Fruit fly (Drosophila melanogaster) whole organism, wandering third instar larva: ENCODE measurements around the gene MtnA.
A peak's percentile ranks its signal among the peaks of the same experiment; 100 is the strongest.

ENCODE experiments used
- Abd-B ChIP-seq: fragments of >200 bp; optimal IDR thresholded peaks from 2 replicates; lab custom pipeline; 2017; ENCODE audit warnings: missing biosample characterization, missing genetic modification characterization
- CG32264 ChIP-seq: fragments of 200-800 bp; sonication (Bioruptor generic); optimal IDR thresholded peaks from 2 replicates; lab custom pipeline; 2016; ENCODE audit warnings: missing biosample characterization, missing genetic modification characterization
- CG9705 ChIP-seq: fragments of 200-800 bp; sonication (Bioruptor generic); optimal IDR thresholded peaks from 2 replicates; lab custom pipeline; 2018; ENCODE audit warnings: missing biosample characterization, mild to moderate bottlenecking, missing genetic modification characterization
- CrebA ChIP-seq: fragments of 200-800 bp; sonication (Bioruptor generic); optimal IDR thresholded peaks from 2 replicates; lab custom pipeline; 2016; ENCODE audit warnings: missing biosample characterization, mild to moderate bottlenecking, missing genetic modification characterization, borderline replicate concordance
- Dfd ChIP-seq: fragments of >200 bp; optimal IDR thresholded peaks from 2 replicates; lab custom pipeline; 2017; ENCODE audit warnings: missing biosample characterization, missing genetic modification characterization
- Dif ChIP-seq: fragments of 200-275, 200-300 bp; sonication (Bioruptor generic); optimal IDR thresholded peaks from 2 replicates; lab custom pipeline; 2018; ENCODE audit warnings: missing biosample characterization, missing genetic modification characterization; ENCODE audit not compliant: partially characterized antibody
- GATAd ChIP-seq: sonication (Bioruptor generic); optimal IDR thresholded peaks from 2 replicates; lab custom pipeline; 2016; ENCODE audit warnings: missing biosample characterization, missing genetic modification characterization
- HLH106 ChIP-seq: fragments of 200-800 bp; optimal IDR thresholded peaks from 3 replicates; lab custom pipeline; 2019; ENCODE audit warnings: missing biosample characterization, mild to moderate bottlenecking, missing genetic modification characterization, moderate library complexity
- Hnf4 ChIP-seq: fragments of 200-800 bp; sonication (Bioruptor generic); optimal IDR thresholded peaks from 2 replicates; lab custom pipeline; 2016; ENCODE audit warnings: missing biosample characterization, mild to moderate bottlenecking, missing genetic modification characterization
- Hr78 ChIP-seq: fragments of >200 bp; optimal IDR thresholded peaks from 2 replicates; lab custom pipeline; 2017; ENCODE audit warnings: missing biosample characterization, missing genetic modification characterization
- Hr83 ChIP-seq: fragments of 200-300 bp; sonication (Bioruptor generic); optimal IDR thresholded peaks from 2 replicates; lab custom pipeline; 2016; ENCODE audit warnings: missing biosample characterization, mild to moderate bottlenecking, missing genetic modification characterization, moderate library complexity; ENCODE audit not compliant: poor library complexity, severe bottlenecking
- Jra ChIP-seq: sonication (Bioruptor generic); optimal IDR thresholded peaks from 2 replicates; lab custom pipeline; 2016; ENCODE audit warnings: missing biosample characterization, missing genetic modification characterization
- Mio ChIP-seq: sonication (Bioruptor generic); optimal IDR thresholded peaks from 2 replicates; lab custom pipeline; 2016; ENCODE audit warnings: missing biosample characterization, missing genetic modification characterization
- Myc ChIP-seq: fragments of >200 bp; optimal IDR thresholded peaks from 2 replicates; lab custom pipeline; 2017
- N ChIP-seq: fragments of >200 bp; optimal IDR thresholded peaks from 2 replicates; lab custom pipeline; 2018; ENCODE audit warnings: missing biosample characterization, missing external identifiers, missing genetic modification characterization
- OdsH ChIP-seq: fragments of 200-800 bp; sonication (Bioruptor generic); optimal IDR thresholded peaks from 2 replicates; lab custom pipeline; 2016; ENCODE audit warnings: missing biosample characterization, mild to moderate bottlenecking, missing genetic modification characterization
- Rel ChIP-seq, 2 experiments: fragments of 200-800 bp; sonication (Bioruptor generic) in 1 of 2; optimal IDR thresholded peaks; 2 replicates in 1 of 2; 3 replicates in 1 of 2; lab custom pipeline; 2016 to 2019; ENCODE audit warnings: mild to moderate bottlenecking in 2 of 2, missing biosample characterization in 2 of 2, missing genetic modification characterization in 2 of 2, moderate library complexity in 1 of 2
- Sp1 ChIP-seq: fragments of 200-800 bp; sonication (Bioruptor generic); optimal IDR thresholded peaks from 3 replicates; lab custom pipeline; 2019; ENCODE audit warnings: missing biosample characterization, mild to moderate bottlenecking, missing genetic modification characterization, moderate library complexity
- Vsx2 ChIP-seq: fragments of 200-300, 225-300 bp; sonication (Bioruptor generic); optimal IDR thresholded peaks from 2 replicates; lab custom pipeline; 2018; ENCODE audit warnings: missing biosample characterization, missing genetic modification characterization; ENCODE audit not compliant: partially characterized antibody
- br ChIP-seq: fragments of 200-800 bp; sonication (Bioruptor generic); optimal IDR thresholded peaks from 2 replicates; lab custom pipeline; 2016; ENCODE audit warnings: missing biosample characterization, missing genetic modification characterization
- brk ChIP-seq: fragments of 200-800 bp; sonication (Bioruptor generic); optimal IDR thresholded peaks from 2 replicates; lab custom pipeline; 2016; ENCODE audit warnings: missing biosample characterization, mild to moderate bottlenecking, missing genetic modification characterization
- dl ChIP-seq, 2 experiments: fragments of 175-275, 200-275 bp in 1 of 2; fragments of 200-275 bp in 1 of 2; sonication (Bioruptor generic); optimal IDR thresholded peaks; lab custom pipeline; 2018; ENCODE audit warnings: mild to moderate bottlenecking in 2 of 2, missing biosample characterization in 2 of 2, missing genetic modification characterization in 2 of 2, moderate library complexity in 2 of 2; ENCODE audit not compliant: partially characterized antibody in 2 of 2, insufficient read depth in 1 of 2
- dmrt93B ChIP-seq: fragments of 200-800 bp; sonication (Bioruptor generic); optimal IDR thresholded peaks from 2 replicates; lab custom pipeline; 2018; ENCODE audit warnings: missing biosample characterization, mild to moderate bottlenecking, missing genetic modification characterization
- dsf ChIP-seq: sonication (Bioruptor generic); optimal IDR thresholded peaks from 2 replicates; lab custom pipeline; 2016; ENCODE audit warnings: missing biosample characterization, missing genetic modification characterization, borderline replicate concordance
- ey ChIP-seq: fragments of 200-800 bp; sonication (Bioruptor generic); optimal IDR thresholded peaks from 2 replicates; lab custom pipeline; 2016; ENCODE audit warnings: missing biosample characterization, missing genetic modification characterization
- foxo ChIP-seq, 2 experiments: fragments of 200-800 bp; sonication (Bioruptor generic); optimal IDR thresholded peaks; 2 replicates in 1 of 2; 3 replicates in 1 of 2; lab custom pipeline; 2016 to 2017; ENCODE audit warnings: missing biosample characterization in 2 of 2, missing genetic modification characterization in 2 of 2
- fru ChIP-seq: fragments of 200-800 bp; sonication (Bioruptor generic); optimal IDR thresholded peaks from 3 replicates; lab custom pipeline; 2016; ENCODE audit warnings: missing biosample characterization, mild to moderate bottlenecking, missing genetic modification characterization
- h ChIP-seq: fragments of 200-800 bp; sonication (Bioruptor generic); optimal IDR thresholded peaks from 3 replicates; lab custom pipeline; 2016; ENCODE audit warnings: missing biosample characterization, mild to moderate bottlenecking, missing genetic modification characterization
- jim ChIP-seq: fragments of 175-275, 200-325 bp; sonication (Bioruptor generic); optimal IDR thresholded peaks from 2 replicates; lab custom pipeline; 2016; ENCODE audit warnings: missing biosample characterization, mild to moderate bottlenecking, missing genetic modification characterization
- lola ChIP-seq: fragments of >200 bp; optimal IDR thresholded peaks from 2 replicates; lab custom pipeline; 2017; ENCODE audit warnings: missing biosample characterization, missing genetic modification characterization
- pan ChIP-seq: fragments of >200 bp; optimal IDR thresholded peaks from 2 replicates; lab custom pipeline; 2017
- psq ChIP-seq: fragments of 200-800 bp; sonication (Bioruptor generic); optimal IDR thresholded peaks from 3 replicates; lab custom pipeline; 2017; ENCODE audit warnings: missing biosample characterization, mild to moderate bottlenecking, missing genetic modification characterization, moderate library complexity
- rgr ChIP-seq: fragments of 200-800 bp; sonication (Bioruptor generic); optimal IDR thresholded peaks from 3 replicates; lab custom pipeline; 2016; ENCODE audit warnings: missing biosample characterization, mild to moderate bottlenecking, missing genetic modification characterization
- sage ChIP-seq: fragments of 200-800 bp; sonication (Bioruptor generic); optimal IDR thresholded peaks from 2 replicates; lab custom pipeline; 2016; ENCODE audit warnings: missing biosample characterization, mild to moderate bottlenecking, missing genetic modification characterization
- sv ChIP-seq: fragments of 200-800 bp; sonication (Bioruptor generic); optimal IDR thresholded peaks from 3 replicates; lab custom pipeline; 2016; ENCODE audit warnings: missing biosample characterization, missing genetic modification characterization
- tai ChIP-seq: sonication (Bioruptor generic); optimal IDR thresholded peaks from 2 replicates; lab custom pipeline; 2016; ENCODE audit warnings: missing biosample characterization, missing genetic modification characterization
- usp ChIP-seq: fragments of >200 bp; optimal IDR thresholded peaks from 2 replicates; lab custom pipeline; 2017; ENCODE audit warnings: missing biosample characterization, missing genetic modification characterization
- woc ChIP-seq: sonication (Bioruptor generic); optimal IDR thresholded peaks from 2 replicates; lab custom pipeline; 2016; ENCODE audit warnings: missing biosample characterization, mild to moderate bottlenecking, missing genetic modification characterization

MtnA gene

dm6 chr3R:9768884-9769283, 15.3 kb downstream of the MtnA start, which contains the start of gene MED6:
Gene MED6 (minus strand): TSS chr3R:9768984.
- TF ChIP-seq HLH106 (tag; lab: Kevin White, UChicago), result no peak

DNA sequence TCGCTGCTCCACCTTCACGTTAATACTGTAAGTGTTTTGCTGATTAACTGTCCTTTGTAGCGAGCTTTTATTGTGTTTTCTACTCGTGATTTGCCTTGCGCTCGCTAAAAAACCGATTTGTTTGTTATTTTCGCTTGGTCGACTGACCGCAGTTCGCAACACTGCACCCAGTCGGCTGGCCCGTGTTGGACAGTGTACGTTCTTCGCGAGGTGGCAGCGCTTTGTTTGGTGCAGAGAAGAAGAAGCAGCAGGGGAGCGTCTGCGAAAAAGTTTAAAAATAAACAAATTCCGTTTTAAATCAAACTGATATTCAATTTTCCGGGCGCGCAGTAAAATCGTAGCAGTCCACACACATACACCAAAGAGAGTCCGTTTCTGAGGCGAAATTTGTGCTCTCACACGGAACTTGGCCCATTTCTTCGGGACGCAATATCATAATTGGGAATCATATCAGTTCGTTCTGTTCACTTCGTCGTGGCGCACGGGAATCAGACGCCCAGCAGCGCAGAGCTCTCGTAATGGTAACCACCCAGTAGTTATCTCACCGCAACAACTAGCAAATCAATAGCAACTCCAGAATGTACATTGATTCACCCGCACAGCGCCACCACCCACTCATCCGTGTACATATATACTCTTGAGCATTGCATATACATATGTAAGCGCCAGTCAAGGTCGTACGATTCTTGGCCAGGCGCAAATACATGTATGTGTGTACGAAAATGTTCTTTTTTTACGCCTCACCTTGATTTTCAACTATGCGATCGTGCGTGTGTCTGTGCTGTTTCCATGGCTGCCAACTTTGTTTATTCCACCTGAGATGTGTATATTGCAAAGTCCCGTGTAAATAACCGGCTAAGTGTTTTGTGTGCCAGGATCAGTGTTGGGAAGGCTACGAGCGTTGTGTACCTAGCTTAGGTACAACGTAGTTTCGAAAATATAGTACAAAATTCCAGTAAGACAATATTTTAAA, 16.3 kb downstream of the MtnA start, which contains the start of gene Naa80:
Gene Naa80, plus strand, starts transcription at position 215 of the 973 bp plus-strand sequence.
- TF ChIP-seq rgr (GFP tag; lab: Kevin White, UChicago) (peak; percentile 88), Dfd (GFP tag; lab: Kevin White, UChicago) (no peak), Hnf4 (peak; percentile 88), CG32264 (peak; percentile 22), fru (GFP tag; lab: Kevin White, UChicago) (peak; percentile 70), woc (GFP tag; lab: Kevin White, UChicago) (peak; percentile 60), Rel (GFP tag; optimal IDR thresholded peaks at IDR 0.05; lab: Kevin White, UChicago) (no peak), Rel (tag; optimal IDR thresholded peaks at IDR 0.05; lab: Kevin White, UChicago) (peak; percentile 77), brk (GFP tag; lab: Kevin White, UChicago) (no peak), h (GFP tag; lab: Kevin White, UChicago) (peak; percentile 84), Mio (GFP tag; lab: Kevin White, UChicago) (peak; percentile 31), Dif (GFP tag; lab: Kevin White, UChicago) (peak; percentile 42), dmrt93B (no peak), Abd-B (GFP tag; lab: Kevin White, UChicago) (no peak), ey (GFP tag; lab: Kevin White, UChicago) (peak; percentile 70), CG9705 (peak; percentile 62), Hr78 (GFP tag; lab: Kevin White, UChicago) (no peak), GATAd (GFP tag; lab: Kevin White, UChicago) (no peak), CrebA (GFP tag; lab: Kevin White, UChicago) (no peak), Myc (lab: Kevin White, UChicago) (peak; percentile 3), Sp1 (GFP tag; lab: Kevin White, UChicago) (peak; percentile 50), N (GFP tag; lab: Kevin White, UChicago) (no peak), sv (peak; percentile 32), jim (peak; percentile 30), dl (GFP tag; optimal IDR thresholded peaks at IDR 0.05; lab: Kevin White, UChicago; ENCODE audit: insufficient read depth in 1 of 2, partially characterized antibody in 2 of 2) (peak in 1 of 2 experiments; percentile 22), psq (GFP tag; lab: Kevin White, UChicago) (peak; percentile 50), Jra (GFP tag; lab: Kevin White, UChicago) (peak; percentile 80), pan (lab: Kevin White, UChicago) (no peak), HLH106 (tag; lab: Kevin White, UChicago) (peak; percentile 54), OdsH (GFP tag; lab: Kevin White, UChicago) (peak; percentile 71), usp (GFP tag; lab: Kevin White, UChicago) (no peak), foxo (GFP tag; optimal IDR thresholded peaks at IDR 0.05; lab: Kevin White, UChicago) (peak in 1 of 2 experiments; percentile 84), lola (GFP tag; lab: Kevin White, UChicago) (no peak), br (GFP tag; lab: Kevin White, UChicago) (peak; percentile 80), Hr83 (GFP tag; lab: Kevin White, UChicago) (peak; percentile 93), Vsx2 (GFP tag; lab: Kevin White, UChicago) (no peak), tai (no peak), dsf (GFP tag; lab: Kevin White, UChicago) (peak; percentile 48), sage (GFP tag; lab: Kevin White, UChicago) (no peak)
